Fruit fly (Drosophila melanogaster) whole organism: ENCODE measurements around the gene yellow-k.

Experiments used
- CG8478 ChIP-seq: fragments of >200 bp; optimal IDR thresholded peaks from 2 replicates; lab custom pipeline; 2018; ENCODE audit warnings: inconsistent platforms
- Dll ChIP-seq: fragments of >200 bp; optimal IDR thresholded peaks from 2 replicates; lab custom pipeline; 2017
- pan ChIP-seq: fragments of >200 bp; optimal IDR thresholded peaks from 2 replicates; lab custom pipeline; 2017
- psq ChIP-seq: fragments of >200 bp; optimal IDR thresholded peaks from 2 replicates; lab custom pipeline; 2017

DNA sequence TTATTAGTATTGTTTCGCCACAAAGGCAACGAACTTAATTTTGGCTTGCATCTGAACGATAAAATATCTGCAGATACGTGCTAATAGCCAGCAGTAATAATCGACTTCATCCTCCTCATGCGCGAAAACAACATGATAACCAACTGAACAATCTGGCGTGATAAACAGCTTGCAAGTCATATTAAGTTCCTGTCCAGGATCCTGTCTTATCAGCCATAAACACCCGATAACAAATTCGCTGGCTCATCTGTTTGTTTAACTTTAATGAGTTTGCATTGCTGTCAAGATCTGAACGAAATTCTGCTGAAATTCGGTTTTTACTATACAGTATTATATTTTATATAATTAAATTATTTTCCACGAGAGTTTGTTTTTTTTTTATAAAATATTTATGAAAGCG lies 7.2 kb upstream of the yellow-k start:
- TF ChIP-seq Dll (lab: Kevin White, UChicago) (no peak), CG8478 (lab: Kevin White, UChicago) (no peak), psq (lab: Kevin White, UChicago) (no peak), pan (no peak)
